Worm (Caenorhabditis elegans) whole organism, L2 larva: ENCODE data around the gene aexr-1.

Source experiments
- C34F6.9 ChIP-seq: fragments of 150-350 bp; optimal IDR thresholded peaks from 2 replicates; lab custom pipeline; 2014; ENCODE audit warnings: missing biosample characterization, missing genetic modification characterization
- F13H6.1 ChIP-seq: sonication (generic microtip); optimal IDR thresholded peaks from 2 replicates; lab custom pipeline; 2016; ENCODE audit warnings: missing genetic modification characterization, missing compliant biosample characterization
- R02D3.7 ChIP-seq: fragments of 150-350 bp; optimal IDR thresholded peaks from 2 replicates; lab custom pipeline; 2014; ENCODE audit warnings: missing biosample characterization, missing genetic modification characterization
- Y55F3AM.14 ChIP-seq: fragments of 200-800 bp; sonication (Bioruptor generic); optimal IDR thresholded peaks from 2 replicates; lab custom pipeline; 2018; ENCODE audit warnings: mild to moderate bottlenecking, missing genetic modification characterization, missing compliant biosample characterization
- ZK546.5 ChIP-seq: sonication (generic microtip); optimal IDR thresholded peaks from 2 replicates; lab custom pipeline; 2017; ENCODE audit warnings: missing biosample characterization, missing genetic modification characterization
- alr-1 ChIP-seq: fragments of 150-350 bp; optimal IDR thresholded peaks from 2 replicates; lab custom pipeline; 2014; ENCODE audit warnings: missing biosample characterization, missing genetic modification characterization
- ama-1 ChIP-seq: fragments of 150-350 bp; optimal IDR thresholded peaks from 2 replicates; lab custom pipeline; 2018; ENCODE audit warnings: inconsistent platforms
- blmp-1 ChIP-seq: sonication (generic microtip); optimal IDR thresholded peaks from 2 replicates; lab custom pipeline; 2017; ENCODE audit warnings: missing genetic modification characterization, mild to moderate bottlenecking, missing compliant biosample characterization, antibody characterized with exemption, moderate library complexity; ENCODE audit not compliant: insufficient read depth
- ceh-16 ChIP-seq: fragments of 150-350 bp; optimal IDR thresholded peaks from 2 replicates; lab custom pipeline; 2014; ENCODE audit warnings: missing biosample characterization, missing genetic modification characterization
- crh-2 ChIP-seq: sonication (generic microtip); optimal IDR thresholded peaks from 2 replicates; lab custom pipeline; 2017; ENCODE audit warnings: missing biosample characterization, missing genetic modification characterization
- dmd-4 ChIP-seq: sonication (generic microtip); optimal IDR thresholded peaks from 2 replicates; lab custom pipeline; 2017; ENCODE audit warnings: missing biosample characterization, missing genetic modification characterization
- egl-27 ChIP-seq: sonication (generic microtip); optimal IDR thresholded peaks from 3 replicates; lab custom pipeline; 2017; ENCODE audit warnings: missing biosample characterization, missing genetic modification reagents, missing genetic modification characterization
- elt-1 ChIP-seq: fragments of 150-350 bp; optimal IDR thresholded peaks from 2 replicates; lab custom pipeline; 2014; ENCODE audit warnings: missing biosample characterization, missing genetic modification characterization
- elt-3 ChIP-seq: sonication (generic microtip); optimal IDR thresholded peaks from 2 replicates; lab custom pipeline; 2017; ENCODE audit warnings: missing biosample characterization, missing genetic modification characterization
- fos-1 ChIP-seq: fragments of 150-350 bp; optimal IDR thresholded peaks from 2 replicates; lab custom pipeline; 2014; ENCODE audit warnings: missing biosample characterization, missing genetic modification characterization
- gmeb-1 ChIP-seq: fragments of 150-350 bp; optimal IDR thresholded peaks from 2 replicates; lab custom pipeline; 2014; ENCODE audit warnings: missing biosample characterization, missing genetic modification characterization
- lin-11 ChIP-seq: fragments of 150-350 bp; sonication (generic microtip); optimal IDR thresholded peaks from 2 replicates; lab custom pipeline; 2014; ENCODE audit warnings: missing biosample characterization, missing genetic modification characterization, inconsistent platforms, mixed read lengths
- lin-13 ChIP-seq: fragments of 150-350 bp; optimal IDR thresholded peaks from 2 replicates; lab custom pipeline; 2014; ENCODE audit warnings: missing biosample characterization, missing genetic modification reagents, missing genetic modification characterization
- lin-39 ChIP-seq: fragments of 150-350 bp; optimal IDR thresholded peaks from 2 replicates; lab custom pipeline; 2014; ENCODE audit warnings: missing biosample characterization, missing genetic modification reagents, missing genetic modification characterization
- lsy-2 ChIP-seq, 2 experiments: fragments of 150-350 bp in 1 of 2; sonication (generic microtip) in 1 of 2; optimal IDR thresholded peaks; 2 replicates each; lab custom pipeline; 2014 to 2017; ENCODE audit warnings: missing biosample characterization in 2 of 2, missing genetic modification characterization in 2 of 2
- mab-5 ChIP-seq: fragments of 150-350 bp; optimal IDR thresholded peaks from 2 replicates; lab custom pipeline; 2014; ENCODE audit warnings: missing biosample characterization, missing genetic modification characterization
- mbf-1 ChIP-seq: sonication (generic microtip); optimal IDR thresholded peaks from 2 replicates; lab custom pipeline; 2017; ENCODE audit warnings: missing biosample characterization, missing genetic modification characterization
- mdl-1 ChIP-seq, 2 experiments: fragments of 150-350 bp in 1 of 2; sonication (generic microtip) in 1 of 2; optimal IDR thresholded peaks; 2 replicates each; lab custom pipeline; 2017; ENCODE audit warnings: missing biosample characterization in 2 of 2, missing genetic modification characterization in 2 of 2
- nhr-10 ChIP-seq: sonication (generic microtip); optimal IDR thresholded peaks from 2 replicates; lab custom pipeline; 2017; ENCODE audit warnings: missing biosample characterization, missing genetic modification characterization
- nhr-11 ChIP-seq: fragments of 150-350 bp; optimal IDR thresholded peaks from 2 replicates; lab custom pipeline; 2014; ENCODE audit warnings: missing biosample characterization, missing genetic modification characterization
- nhr-12 ChIP-seq: fragments of 150-350 bp; optimal IDR thresholded peaks from 2 replicates; lab custom pipeline; 2014; ENCODE audit warnings: missing biosample characterization, missing genetic modification characterization
- nhr-129 ChIP-seq: fragments of 150-350 bp; optimal IDR thresholded peaks from 2 replicates; lab custom pipeline; 2014; ENCODE audit warnings: missing biosample characterization, missing genetic modification characterization
- nhr-21 ChIP-seq: fragments of 150-350 bp; optimal IDR thresholded peaks from 2 replicates; lab custom pipeline; 2014; ENCODE audit warnings: missing biosample characterization, missing genetic modification characterization
- nhr-23 ChIP-seq: fragments of 150-350 bp; optimal IDR thresholded peaks from 2 replicates; lab custom pipeline; 2014; ENCODE audit warnings: missing biosample characterization, missing genetic modification reagents, missing genetic modification characterization
- nhr-237 ChIP-seq: fragments of 150-350 bp; optimal IDR thresholded peaks from 2 replicates; lab custom pipeline; 2014; ENCODE audit warnings: missing biosample characterization, missing genetic modification characterization
- nhr-25 ChIP-seq: fragments of 150-350 bp; sonication (generic microtip); optimal IDR thresholded peaks from 3 replicates; lab custom pipeline; 2014; ENCODE audit warnings: missing biosample characterization, missing genetic modification characterization
- nhr-6 ChIP-seq: fragments of 150-350 bp; optimal IDR thresholded peaks from 2 replicates; lab custom pipeline; 2014; ENCODE audit warnings: missing biosample characterization, missing genetic modification characterization
- nhr-77 ChIP-seq: fragments of 150-350 bp; optimal IDR thresholded peaks from 2 replicates; lab custom pipeline; 2014; ENCODE audit warnings: missing biosample characterization, missing genetic modification characterization
- peb-1 ChIP-seq: fragments of 150-350 bp; optimal IDR thresholded peaks from 2 replicates; lab custom pipeline; 2014; ENCODE audit warnings: missing biosample characterization, missing genetic modification characterization
- skn-1 ChIP-seq: sonication (generic microtip); optimal IDR thresholded peaks from 2 replicates; lab custom pipeline; 2017; ENCODE audit warnings: missing biosample characterization, missing genetic modification characterization
- sma-3 ChIP-seq: sonication (generic microtip); optimal IDR thresholded peaks from 2 replicates; lab custom pipeline; 2016; ENCODE audit warnings: missing genetic modification reagents, missing genetic modification characterization, missing compliant biosample characterization
- sma-9 ChIP-seq, 2 experiments: fragments of 150-350 bp in 1 of 2; sonication (generic microtip) in 1 of 2; optimal IDR thresholded peaks; 2 replicates each; lab custom pipeline; 2014 to 2016; ENCODE audit warnings: missing genetic modification characterization in 2 of 2, mild to moderate bottlenecking in 1 of 2, missing biosample characterization in 1 of 2, missing compliant biosample characterization in 1 of 2, missing genetic modification reagents in 1 of 2, moderate library complexity in 1 of 2
- snpc-4 ChIP-seq: fragments of 150-350 bp; optimal IDR thresholded peaks from 2 replicates; lab custom pipeline; 2014; ENCODE audit warnings: missing biosample characterization, missing genetic modification characterization
- unc-55 ChIP-seq: fragments of 150-350 bp; sonication (generic microtip); optimal IDR thresholded peaks from 3 replicates; lab custom pipeline; 2014; ENCODE audit warnings: missing biosample characterization, missing genetic modification reagents, missing genetic modification characterization
- unc-62 ChIP-seq: fragments of 150-350 bp; optimal IDR thresholded peaks from 2 replicates; lab custom pipeline; 2014; ENCODE audit warnings: missing biosample characterization, missing genetic modification reagents, missing genetic modification characterization
- zag-1 ChIP-seq: fragments of 150-350 bp; optimal IDR thresholded peaks from 2 replicates; lab custom pipeline; 2014; ENCODE audit warnings: missing biosample characterization, missing genetic modification characterization
- ztf-1 ChIP-seq: fragments of 200-800 bp; sonication (Bioruptor generic); conservative IDR thresholded peaks from 2 replicates; pipeline ENCODE4 v1.3.6; 2022; ENCODE audit warnings: missing genetic modification characterization, missing compliant biosample characterization
- ztf-4 ChIP-seq: fragments of 150-350 bp; optimal IDR thresholded peaks from 2 replicates; lab custom pipeline; 2014; ENCODE audit warnings: missing biosample characterization, missing genetic modification characterization

Gene aexr-1

ce11 chrX:6641509-6641908, 6.4 kb upstream of the aexr-1 start:
- TF ChIP-seq nhr-11 (no peak), egl-27 (tag; lab: Kevin White, UChicago) (no peak), ztf-1 (GFP tag; lab: Robert Waterston, UW) (no peak), mbf-1 (tag; lab: Kevin White, UChicago) (no peak), fos-1 (tag; lab: Kevin White, UChicago) (no peak), lin-13 (GFP tag; lab: Kevin White, UChicago) (peak; percentile 21), blmp-1 (no peak), unc-62 (no peak), ceh-16 (tag; lab: Kevin White, UChicago) (no peak), alr-1 (tag; lab: Kevin White, UChicago) (no peak), nhr-10 (no peak), C34F6.9 (tag; lab: Kevin White, UChicago) (no peak), nhr-129 (tag; lab: Kevin White, UChicago) (peak; percentile 24), sma-9 (GFP tag; optimal IDR thresholded peaks at IDR 0.05; lab: Kevin White, UChicago) (no peak), sma-9 (tag; optimal IDR thresholded peaks at IDR 0.05; lab: Kevin White, UChicago) (no peak), F13H6.1 (no peak), lin-11 (tag; lab: Kevin White, UChicago) (no peak), nhr-21 (no peak), crh-2 (peak; percentile 28), nhr-25 (tag; lab: Kevin White, UChicago) (peak; percentile 7), mab-5 (tag; lab: Kevin White, UChicago) (no peak), nhr-6 (tag; lab: Kevin White, UChicago) (no peak), sma-3 (GFP tag; lab: Kevin White, UChicago) (no peak), ama-1 (lab: Kevin White, UChicago) (no peak), mdl-1 (tag; optimal IDR thresholded peaks at IDR 0.05; lab: Kevin White, UChicago) (no peak), lin-39 (no peak), elt-1 (no peak), nhr-12 (no peak), ZK546.5 (no peak), dmd-4 (tag; lab: Kevin White, UChicago) (no peak), peb-1 (tag; lab: Kevin White, UChicago) (no peak), lsy-2 (tag; optimal IDR thresholded peaks at IDR 0.05; lab: Kevin White, UChicago) (peak in 1 of 2 experiments; percentile 54), R02D3.7 (tag; lab: Kevin White, UChicago) (no peak), skn-1 (no peak), nhr-77 (tag; lab: Kevin White, UChicago) (no peak), nhr-23 (tag; lab: Kevin White, UChicago) (no peak), elt-3 (tag; lab: Kevin White, UChicago) (no peak)
- TF ChIP-seq, all 48 proteins: peak for 5

- TF ChIP-seq elt-1: no peak
- TF ChIP-seq sma-9 (GFP tag; optimal IDR thresholded peaks at IDR 0.05; lab: Kevin White, UChicago): peak; percentile 48
- TF ChIP-seq sma-9 (tag; optimal IDR thresholded peaks at IDR 0.05; lab: Kevin White, UChicago): no peak
- peak; percentile 5 for TF ChIP-seq nhr-25 (tag; lab: Kevin White, UChicago)
- no peak for TF ChIP-seq gmeb-1
- TF ChIP-seq sma-3 (GFP tag; lab: Kevin White, UChicago): no peak
- TF ChIP-seq lin-39: no peak
- no peak for TF ChIP-seq nhr-23 (tag; lab: Kevin White, UChicago)
- TF ChIP-seq blmp-1: peak; percentile 19
- TF ChIP-seq ZK546.5: no peak
- TF ChIP-seq nhr-11: no peak
- TF ChIP-seq C34F6.9 (tag; lab: Kevin White, UChicago): no peak
- TF ChIP-seq elt-3 (tag; lab: Kevin White, UChicago): no peak
These were observed 5.6 kb upstream of the aexr-1 start, which contains the start of gene nhr-120 for ce11 chrX:6640570-6641199. Gene nhr-120 (minus strand): TSS chrX:6640620.

ce11 chrX:6638985-6639573, 4.0 kb upstream of the aexr-1 start:
- TF ChIP-seq nhr-77 (tag; lab: Kevin White, UChicago): no peak
- no peak for TF ChIP-seq nhr-11
- peak; percentile 13 for TF ChIP-seq nhr-21
- TF ChIP-seq blmp-1: peak; percentile 48
- no peak for TF ChIP-seq ama-1 (lab: Kevin White, UChicago)
- no peak for TF ChIP-seq Y55F3AM.14 (GFP tag; lab: Kevin White, UChicago)
- TF ChIP-seq R02D3.7 (tag; lab: Kevin White, UChicago): no peak
- no peak for TF ChIP-seq dmd-4 (tag; lab: Kevin White, UChicago)
- no peak for TF ChIP-seq nhr-12
- no peak for TF ChIP-seq lin-39
- peak; percentile 84 for TF ChIP-seq sma-9 (GFP tag; optimal IDR thresholded peaks at IDR 0.05; lab: Kevin White, UChicago)
- no peak for TF ChIP-seq sma-9 (tag; optimal IDR thresholded peaks at IDR 0.05; lab: Kevin White, UChicago)
- TF ChIP-seq elt-3 (tag; lab: Kevin White, UChicago): no peak
- no peak for TF ChIP-seq nhr-6 (tag; lab: Kevin White, UChicago)
- TF ChIP-seq crh-2: peak; percentile 48
- no peak for TF ChIP-seq F13H6.1
- TF ChIP-seq peb-1 (tag; lab: Kevin White, UChicago): no peak
- TF ChIP-seq C34F6.9 (tag; lab: Kevin White, UChicago): no peak
- TF ChIP-seq sma-3 (GFP tag; lab: Kevin White, UChicago): peak; percentile 70
- no peak for TF ChIP-seq nhr-10
- TF ChIP-seq unc-62: no peak
- TF ChIP-seq ztf-4 (tag; lab: Kevin White, UChicago): peak; percentile 27
- no peak for TF ChIP-seq egl-27 (tag; lab: Kevin White, UChicago)
- TF ChIP-seq unc-55 (GFP tag; lab: Kevin White, UChicago): no peak
- TF ChIP-seq nhr-237 (tag; lab: Kevin White, UChicago): no peak
- no peak for TF ChIP-seq lsy-2 (tag; optimal IDR thresholded peaks at IDR 0.05; lab: Kevin White, UChicago)
- TF ChIP-seq fos-1 (tag; lab: Kevin White, UChicago): peak; percentile 86
- no peak for TF ChIP-seq ZK546.5
- no peak for TF ChIP-seq zag-1 (tag; lab: Kevin White, UChicago)
- no peak for TF ChIP-seq skn-1
- peak; percentile 67 for TF ChIP-seq nhr-25 (tag; lab: Kevin White, UChicago)
- no peak for TF ChIP-seq snpc-4
